Worm (Caenorhabditis elegans): Measurements from ENCODE around the gene C34C12.7.

The C34C12.7 gene

DNA sequence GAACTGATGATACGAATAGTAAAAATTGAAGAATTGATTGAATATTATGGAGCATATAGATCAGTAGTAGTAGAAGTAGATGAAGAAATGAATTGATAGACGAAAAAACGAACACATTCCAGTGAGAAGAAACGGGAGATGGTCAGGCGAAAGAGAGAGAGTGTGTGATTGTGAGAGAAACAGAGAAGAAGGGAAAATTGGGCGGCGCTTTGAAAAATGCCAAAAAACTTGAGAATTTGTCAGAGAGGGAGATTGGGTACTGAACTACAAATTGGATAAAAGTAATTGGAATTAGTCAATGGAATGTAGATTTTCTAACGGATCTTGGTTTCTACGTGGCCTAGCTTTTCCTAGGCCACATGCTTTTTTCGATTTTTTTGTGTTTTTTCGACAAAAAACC is at the start of gene C34C12.7:
Gene C34C12.7 (minus strand): TSS at position 118 of the 400 bp plus-strand sequence.
- TF ChIP-seq him-1 (tag; optimal IDR thresholded peaks at IDR 0.05) = no peak
- no peak for TF ChIP-seq dao-5 (tag; optimal IDR thresholded peaks at IDR 0.05)
- no peak for TF ChIP-seq W03F9.2 (tag; optimal IDR thresholded peaks at IDR 0.05)

DNA sequence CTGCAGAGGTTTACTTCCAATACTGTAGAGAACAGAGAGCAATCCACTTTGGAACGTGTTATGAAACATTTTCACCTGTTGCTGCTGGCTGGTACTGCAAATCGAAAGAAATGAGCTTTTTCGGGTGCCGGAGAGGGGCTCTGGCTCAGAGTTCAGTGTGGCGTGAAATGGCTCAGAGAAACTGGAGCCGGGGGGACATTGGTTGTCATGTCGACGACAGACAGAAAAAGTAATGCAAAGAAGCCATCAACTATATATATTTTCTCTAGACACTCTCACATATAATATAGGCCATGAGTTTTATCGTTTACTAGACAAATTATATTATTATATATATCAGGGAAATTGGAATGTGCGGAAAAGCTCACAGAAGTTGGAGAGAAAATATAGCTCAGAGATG is 49.3 kb upstream of the C34C12.7 start, which contains the start of gene cfap-20:
Gene cfap-20 (minus strand): TSS at position 101 of the 400 bp plus-strand sequence.
- no peak for TF ChIP-seq dao-5 (tag; optimal IDR thresholded peaks at IDR 0.05)
- no peak for TF ChIP-seq W03F9.2 (tag; optimal IDR thresholded peaks at IDR 0.05)
- no peak for TF ChIP-seq him-1 (tag; optimal IDR thresholded peaks at IDR 0.05)

DNA sequence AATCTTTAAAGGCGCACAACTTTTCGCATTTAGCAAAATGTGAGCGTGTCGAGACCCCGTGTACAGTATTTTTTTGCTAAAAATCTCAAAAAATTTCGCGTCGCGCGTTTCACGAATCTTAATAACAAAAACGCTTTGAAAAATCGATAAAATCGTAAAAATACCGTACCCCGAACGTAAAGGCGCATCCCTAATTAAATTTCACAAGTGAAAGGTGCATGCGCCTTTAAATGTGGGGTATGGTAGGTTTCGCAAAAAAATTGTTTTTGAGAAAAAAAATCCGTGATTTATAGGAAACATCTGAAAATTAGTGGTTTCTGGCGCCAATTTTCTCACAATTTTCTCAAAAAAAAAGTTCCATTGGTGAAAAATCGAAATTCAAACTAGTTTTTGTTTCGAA is 46.0 kb upstream of the C34C12.7 start:
- TF ChIP-seq dao-5 (tag; optimal IDR thresholded peaks at IDR 0.05) (no peak), W03F9.2 (tag; optimal IDR thresholded peaks at IDR 0.05) (no peak), him-1 (tag; optimal IDR thresholded peaks at IDR 0.05) (no peak)

DNA sequence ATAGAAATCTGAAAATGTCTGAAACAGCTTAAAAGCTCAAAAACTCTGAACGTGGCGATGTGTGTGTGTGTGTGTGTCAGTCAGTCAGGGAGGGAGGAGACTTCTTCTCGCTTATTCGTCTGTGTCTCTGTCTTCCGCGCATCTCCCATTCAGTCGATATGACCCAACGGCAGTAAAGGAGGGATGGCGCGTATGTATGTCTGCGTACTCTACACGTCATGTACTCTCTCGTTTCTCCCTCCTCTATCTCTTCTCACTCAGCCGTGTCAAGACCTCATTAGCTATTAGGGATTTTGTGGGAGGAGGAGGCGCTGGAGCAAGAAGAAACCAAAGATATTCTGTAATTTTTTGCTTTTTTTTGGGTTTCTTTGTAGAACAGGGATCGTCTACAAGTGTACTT is 43.9 kb upstream of the C34C12.7 start:
- TF ChIP-seq dao-5 (tag; optimal IDR thresholded peaks at IDR 0.05) (no peak), W03F9.2 (tag; optimal IDR thresholded peaks at IDR 0.05) (no peak), him-1 (tag; optimal IDR thresholded peaks at IDR 0.05) (peak; percentile 35)

DNA sequence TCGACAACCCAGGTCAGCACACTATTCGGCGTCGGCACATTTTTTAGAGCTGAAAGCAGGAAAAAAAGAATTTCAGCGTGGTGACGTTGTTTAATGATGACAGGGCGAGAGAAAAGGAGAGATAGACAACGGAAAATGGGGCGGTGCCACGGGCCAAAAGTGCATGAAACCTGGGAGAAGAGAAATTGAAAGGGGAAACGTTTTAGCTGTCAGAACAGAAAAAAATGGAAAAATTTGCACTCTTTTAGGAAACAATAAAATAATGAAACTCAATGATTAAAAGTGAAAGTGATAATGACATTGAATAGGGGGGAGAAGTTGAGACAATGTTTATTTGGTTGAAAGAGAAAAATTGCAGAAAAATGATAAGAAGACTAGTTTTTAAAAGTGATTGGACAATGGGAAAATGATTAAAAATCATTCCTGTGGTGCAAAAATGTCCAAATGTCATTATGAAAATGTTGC is 41.6 kb upstream of the C34C12.7 start, which contains the start of gene pitp-1:
Gene pitp-1 (minus strand): TSS at position 51 of the 465 bp plus-strand sequence.
- no peak for TF ChIP-seq him-1 (tag; optimal IDR thresholded peaks at IDR 0.05)
- no peak for TF ChIP-seq dao-5 (tag; optimal IDR thresholded peaks at IDR 0.05)
- no peak for TF ChIP-seq W03F9.2 (tag; optimal IDR thresholded peaks at IDR 0.05)

DNA sequence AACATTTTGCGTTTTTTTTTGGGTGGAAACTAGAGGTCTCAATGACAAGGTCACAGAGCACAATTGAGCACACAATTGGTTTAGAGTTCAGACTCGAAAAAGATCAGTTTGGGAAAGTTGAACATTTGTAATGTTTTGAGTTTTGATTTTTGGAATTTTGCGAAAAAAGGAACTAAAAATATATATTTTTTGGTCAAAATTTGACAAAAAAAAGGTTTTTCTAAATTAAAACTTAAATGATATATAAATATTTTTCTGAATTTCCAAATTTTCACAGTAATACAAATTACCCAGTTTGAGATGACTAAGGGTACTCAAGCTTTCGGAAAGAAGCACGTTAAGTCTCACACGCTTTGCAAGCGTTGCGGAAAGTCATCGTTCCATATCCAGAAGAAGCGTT is 40.2 kb upstream of the C34C12.7 start, which contains the start of gene rpl-37:
Gene rpl-37 (plus strand): TSS at position 301 of the 400 bp plus-strand sequence.
- no peak for TF ChIP-seq W03F9.2 (tag; optimal IDR thresholded peaks at IDR 0.05)
- no peak for TF ChIP-seq dao-5 (tag; optimal IDR thresholded peaks at IDR 0.05)
- no peak for TF ChIP-seq him-1 (tag; optimal IDR thresholded peaks at IDR 0.05)

DNA sequence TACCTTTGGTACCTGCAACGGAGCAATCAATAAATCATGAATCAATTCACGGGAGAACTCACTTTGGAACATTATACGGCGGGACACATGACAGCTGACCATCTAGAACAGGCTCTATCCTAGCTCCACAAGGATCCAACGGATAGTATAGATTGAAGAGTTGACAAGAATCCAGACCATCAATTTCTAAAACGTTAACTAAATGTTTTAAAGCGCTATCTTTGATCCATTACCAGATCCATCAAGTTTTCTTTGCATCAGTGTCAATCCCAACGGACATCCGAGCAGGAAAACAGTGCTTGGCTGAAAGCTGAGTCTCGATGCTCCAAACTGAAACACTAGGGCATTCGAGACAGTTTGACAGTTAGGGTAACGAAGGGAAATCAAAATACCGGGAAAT is 35.2 kb upstream of the C34C12.7 start:
- TF ChIP-seq dao-5 (tag; optimal IDR thresholded peaks at IDR 0.05) = no peak
- TF ChIP-seq him-1 (tag; optimal IDR thresholded peaks at IDR 0.05) = no peak
- no peak for TF ChIP-seq W03F9.2 (tag; optimal IDR thresholded peaks at IDR 0.05)

DNA sequence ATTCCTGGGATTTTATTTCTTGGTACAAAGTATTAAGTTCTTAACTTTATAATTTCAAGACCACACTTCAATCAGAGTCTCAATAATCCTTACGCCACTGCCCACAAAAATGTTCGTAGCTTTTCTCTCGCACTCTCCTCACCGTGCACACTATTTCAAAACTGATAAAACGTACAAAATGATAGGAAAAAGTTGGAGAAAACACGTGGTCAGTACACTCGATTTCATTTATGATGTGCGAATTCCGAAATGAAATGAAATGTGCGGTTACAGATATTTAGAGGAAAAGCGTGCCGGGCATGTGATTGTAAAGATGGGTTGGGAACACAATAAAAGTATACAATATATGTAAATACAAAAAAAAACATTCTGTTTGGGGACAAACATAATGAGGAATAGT is 32.3 kb upstream of the C34C12.7 start:
- TF ChIP-seq him-1 (tag; optimal IDR thresholded peaks at IDR 0.05) = no peak
- TF ChIP-seq W03F9.2 (tag; optimal IDR thresholded peaks at IDR 0.05) = peak; percentile 11

DNA sequence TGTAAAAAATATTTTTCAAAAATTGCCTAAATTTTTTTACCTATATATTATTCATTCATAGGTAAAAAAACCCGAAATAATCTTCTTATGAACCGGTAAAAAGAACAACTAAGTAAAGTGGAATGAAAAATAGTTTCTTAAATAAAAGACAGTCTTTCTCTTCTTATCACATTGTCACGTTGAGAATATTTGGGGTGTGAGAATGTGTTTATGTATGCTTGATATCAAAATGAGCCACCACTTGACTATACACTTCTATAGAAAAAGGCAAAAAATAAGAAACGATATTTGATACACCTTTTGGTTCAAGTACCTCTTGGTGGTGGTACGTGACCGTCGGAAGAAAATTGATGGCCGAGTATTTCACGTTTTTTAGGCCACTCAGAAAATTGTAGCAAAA is 31.4 kb upstream of the C34C12.7 start, which contains the start of gene hmit-1.3:
Gene hmit-1.3 (minus strand): TSS at position 103 of the 400 bp plus-strand sequence.
- TF ChIP-seq W03F9.2 (tag; optimal IDR thresholded peaks at IDR 0.05) (no peak), him-1 (tag; optimal IDR thresholded peaks at IDR 0.05) (no peak), dao-5 (tag; optimal IDR thresholded peaks at IDR 0.05) (no peak)

DNA sequence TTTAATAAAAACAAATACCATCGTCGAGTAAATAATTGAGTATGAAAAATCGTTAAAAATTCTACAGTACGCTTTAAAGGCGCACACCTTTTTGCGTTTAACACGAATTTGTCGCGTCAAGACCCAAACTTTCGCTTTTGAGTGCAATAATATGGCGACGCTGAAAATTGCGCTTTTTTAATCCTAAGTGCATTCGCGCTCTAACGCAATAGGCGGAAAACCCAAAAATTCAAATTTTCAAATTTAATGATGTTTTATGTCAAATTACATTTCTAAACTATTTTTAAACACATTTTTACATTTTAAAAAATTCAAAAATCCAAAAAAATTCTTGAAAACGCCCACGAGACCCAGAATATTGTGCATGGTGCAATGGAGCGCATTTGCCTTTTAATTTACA is 23.7 kb upstream of the C34C12.7 start:
- TF ChIP-seq W03F9.2 (tag; optimal IDR thresholded peaks at IDR 0.05) (no peak), him-1 (tag; optimal IDR thresholded peaks at IDR 0.05) (no peak), dao-5 (tag; optimal IDR thresholded peaks at IDR 0.05) (no peak)

DNA sequence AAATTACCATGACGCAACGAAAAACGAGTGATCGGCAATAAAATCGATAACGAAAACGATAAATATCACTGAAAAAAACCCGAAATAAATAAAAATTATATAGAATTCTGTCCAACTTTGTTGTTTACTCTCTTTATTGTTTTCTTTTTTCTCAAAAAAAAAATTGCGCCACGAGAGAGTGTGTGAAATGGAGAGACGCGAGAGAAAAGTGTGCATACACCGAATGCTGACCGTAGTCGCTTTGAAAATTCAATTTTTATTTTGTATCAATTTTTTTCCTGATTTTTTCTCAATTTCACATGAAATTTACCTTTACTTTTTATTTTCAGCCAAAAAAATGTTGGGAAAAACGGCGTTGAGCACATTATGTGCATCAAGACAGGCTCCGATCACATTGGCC is 21.8 kb upstream of the C34C12.7 start, which contains the start of the genes M01F1.4 and mrpl-35:
Gene M01F1.4 (minus strand): TSS at position 126 of the 400 bp plus-strand sequence.
Gene mrpl-35 (plus strand): TSS at position 330 of the 400 bp plus-strand sequence.
- TF ChIP-seq W03F9.2 (tag; optimal IDR thresholded peaks at IDR 0.05) (peak; percentile 82), him-1 (tag; optimal IDR thresholded peaks at IDR 0.05) (no peak)

DNA sequence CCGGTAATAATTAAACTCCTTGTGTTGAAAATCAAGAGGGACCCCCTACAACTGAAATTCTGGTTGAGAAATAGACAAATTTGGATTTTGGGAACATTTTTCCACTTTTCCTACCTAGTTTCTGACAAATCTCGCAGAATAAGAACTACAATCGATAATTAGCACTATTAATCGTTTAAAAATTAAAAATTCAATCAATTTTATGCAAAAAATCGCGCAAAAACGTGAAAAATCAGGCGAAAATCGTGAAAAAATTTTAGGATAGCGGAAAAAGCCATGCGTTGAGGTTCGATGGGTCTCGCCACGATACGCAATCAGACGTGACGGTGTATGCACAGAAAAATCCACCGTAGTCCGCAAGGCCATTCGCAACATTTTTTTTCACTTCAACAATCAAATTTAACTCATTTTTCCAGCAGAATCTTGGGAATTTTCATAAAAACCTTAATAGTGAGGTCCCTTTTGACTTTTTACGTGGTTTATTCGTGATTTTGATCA is 17.0 kb upstream of the C34C12.7 start, which contains the start of gene lias-1:
Gene lias-1 (minus strand): TSS at position 51 of the 498 bp plus-strand sequence.
- TF ChIP-seq W03F9.2 (tag; optimal IDR thresholded peaks at IDR 0.05) (peak; percentile 94), him-1 (tag; optimal IDR thresholded peaks at IDR 0.05) (peak; percentile 19), dao-5 (tag; optimal IDR thresholded peaks at IDR 0.05) (no peak)

DNA sequence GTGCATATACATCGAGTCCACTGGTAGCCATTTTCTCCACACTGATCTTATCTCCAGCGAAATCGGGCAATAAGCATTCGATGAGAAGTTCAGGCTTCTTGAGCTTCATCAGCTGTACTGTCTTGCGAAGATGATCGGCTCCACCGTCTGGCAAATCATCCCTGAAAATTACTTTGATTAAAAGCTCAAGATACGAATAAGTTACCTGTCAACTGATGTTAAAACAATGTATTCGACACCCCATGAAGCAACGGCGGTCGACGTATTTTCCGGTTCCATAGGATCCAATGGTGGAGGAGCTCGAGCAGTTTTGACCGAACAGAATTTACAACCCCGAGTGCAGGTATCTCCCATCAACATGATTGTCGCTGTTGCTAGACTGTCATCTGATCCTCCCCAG is 16.1 kb upstream of the C34C12.7 start:
- TF ChIP-seq W03F9.2 (tag; optimal IDR thresholded peaks at IDR 0.05) (no peak), him-1 (tag; optimal IDR thresholded peaks at IDR 0.05) (no peak), dao-5 (tag; optimal IDR thresholded peaks at IDR 0.05) (no peak)

DNA sequence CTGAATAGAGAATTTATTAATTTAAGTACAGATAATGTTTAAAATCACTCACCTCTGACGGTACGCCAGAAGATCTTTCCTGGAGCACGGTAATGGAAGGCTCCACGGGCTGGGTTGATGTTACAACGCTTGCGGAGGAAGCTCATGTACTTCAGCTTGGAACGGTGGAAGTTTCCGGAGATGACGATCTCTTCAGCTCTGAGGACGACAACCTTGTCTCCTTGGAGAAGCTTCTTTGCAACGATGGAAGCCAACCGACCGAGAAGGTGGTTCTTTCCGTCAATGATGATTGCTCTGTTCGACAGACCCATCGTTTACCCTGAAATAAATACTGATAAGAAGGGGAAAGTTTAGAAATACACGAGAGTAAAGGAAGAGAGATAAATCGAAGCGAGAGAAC is 15.1 kb upstream of the C34C12.7 start, which contains the start of gene rpl-16:
Gene rpl-16 (minus strand): TSS at position 319 of the 400 bp plus-strand sequence.
- TF ChIP-seq him-1 (tag; optimal IDR thresholded peaks at IDR 0.05) = no peak
- no peak for TF ChIP-seq dao-5 (tag; optimal IDR thresholded peaks at IDR 0.05)
- no peak for TF ChIP-seq W03F9.2 (tag; optimal IDR thresholded peaks at IDR 0.05)

Measured in whole organism, L4/young adult.